Worm (Caenorhabditis elegans) whole organism, mixed stage, embryonic: ENCODE measurements around the gene T05C12.15.

Source experiments
- M03D4.4 ChIP-seq: sonication (generic microtip); optimal IDR thresholded peaks from 2 replicates; lab custom pipeline; 2017; ENCODE audit warnings: mild to moderate bottlenecking, missing genetic modification characterization, missing compliant biosample characterization
- bed-3 ChIP-seq: fragments of 200-800 bp; sonication (Bioruptor generic); optimal IDR thresholded peaks from 3 replicates; lab custom pipeline; 2018; ENCODE audit warnings: mild to moderate bottlenecking, missing genetic modification characterization, moderate library complexity, missing compliant biosample characterization
- blmp-1 ChIP-seq: fragments of 150-350 bp; optimal IDR thresholded peaks from 2 replicates; lab custom pipeline; 2014; ENCODE audit warnings: missing biosample characterization, missing genetic modification characterization
- ceh-39 ChIP-seq: fragments of 150-350 bp; optimal IDR thresholded peaks from 2 replicates; lab custom pipeline; 2014; ENCODE audit warnings: missing biosample characterization, missing genetic modification characterization
- ceh-43 ChIP-seq: fragments of 200-800 bp; sonication (Bioruptor generic); optimal IDR thresholded peaks from 2 replicates; lab custom pipeline; 2018; ENCODE audit warnings: mild to moderate bottlenecking, missing genetic modification characterization, moderate library complexity, missing compliant biosample characterization
- ces-1 ChIP-seq: fragments of 150-350 bp; optimal IDR thresholded peaks from 2 replicates; lab custom pipeline; 2014; ENCODE audit warnings: missing biosample characterization, missing genetic modification reagents, missing genetic modification characterization
- drap-1 ChIP-seq: fragments of 200-800 bp; sonication (Bioruptor generic); optimal IDR thresholded peaks from 3 replicates; lab custom pipeline; 2018; ENCODE audit warnings: mild to moderate bottlenecking, missing genetic modification characterization, missing compliant biosample characterization
- elt-1 ChIP-seq: sonication (generic microtip); optimal IDR thresholded peaks from 2 replicates; lab custom pipeline; 2017; ENCODE audit warnings: missing genetic modification characterization, mild to moderate bottlenecking, missing compliant biosample characterization, antibody characterized with exemption, moderate library complexity, borderline replicate concordance; ENCODE audit not compliant: insufficient read depth
- elt-3 ChIP-seq: fragments of 150-350 bp; optimal IDR thresholded peaks from 2 replicates; lab custom pipeline; 2014; ENCODE audit warnings: missing biosample characterization, missing genetic modification characterization
- flh-1 ChIP-seq: fragments of 200-800 bp; sonication (Bioruptor generic); optimal IDR thresholded peaks from 2 replicates; lab custom pipeline; 2018; ENCODE audit warnings: mild to moderate bottlenecking, missing genetic modification characterization, moderate library complexity, missing compliant biosample characterization
- hlh-1 ChIP-seq: fragments of 150-350 bp; optimal IDR thresholded peaks from 2 replicates; lab custom pipeline; 2014; ENCODE audit warnings: missing biosample characterization, missing genetic modification reagents, missing genetic modification characterization
- lin-13 ChIP-seq: fragments of 150-350 bp; optimal IDR thresholded peaks from 2 replicates; lab custom pipeline; 2014; ENCODE audit warnings: missing biosample characterization, missing genetic modification characterization
- lin-32 ChIP-seq: fragments of 200-800 bp; sonication (Bioruptor generic); optimal IDR thresholded peaks from 2 replicates; lab custom pipeline; 2018; ENCODE audit warnings: mild to moderate bottlenecking, missing genetic modification characterization, missing compliant biosample characterization
- lsy-2 ChIP-seq: fragments of 150-350 bp; optimal IDR thresholded peaks from 2 replicates; lab custom pipeline; 2014; ENCODE audit warnings: missing biosample characterization, missing genetic modification characterization
- mab-5 ChIP-seq: fragments of 150-350 bp; optimal IDR thresholded peaks from 2 replicates; lab custom pipeline; 2014; ENCODE audit warnings: missing biosample characterization, missing genetic modification characterization
- mep-1 ChIP-seq: fragments of 150-350 bp; optimal IDR thresholded peaks from 2 replicates; lab custom pipeline; 2017; ENCODE audit warnings: missing biosample characterization, missing genetic modification reagents, missing genetic modification characterization, inconsistent platforms
- mls-2 ChIP-seq: sonication (generic microtip); optimal IDR thresholded peaks from 2 replicates; lab custom pipeline; 2016; ENCODE audit warnings: mild to moderate bottlenecking, missing genetic modification characterization, moderate library complexity, missing compliant biosample characterization
- nhr-12 ChIP-seq: fragments of 150-350 bp; optimal IDR thresholded peaks from 2 replicates; lab custom pipeline; 2014; ENCODE audit warnings: missing biosample characterization, missing genetic modification characterization
- nhr-2 ChIP-seq: fragments of 150-350 bp; optimal IDR thresholded peaks from 2 replicates; lab custom pipeline; 2014; ENCODE audit warnings: missing biosample characterization, missing genetic modification characterization
- nhr-237 ChIP-seq: fragments of 150-350 bp; optimal IDR thresholded peaks from 2 replicates; lab custom pipeline; 2014; ENCODE audit warnings: missing biosample characterization, missing genetic modification characterization
- nhr-28 ChIP-seq: fragments of 150-350 bp; optimal IDR thresholded peaks from 2 replicates; lab custom pipeline; 2014; ENCODE audit warnings: missing biosample characterization, missing genetic modification characterization
- nhr-76 ChIP-seq: sonication (generic microtip); optimal IDR thresholded peaks from 2 replicates; lab custom pipeline; 2017; ENCODE audit warnings: missing biosample characterization, missing genetic modification characterization
- pha-4 ChIP-seq: fragments of 150-350 bp; optimal IDR thresholded peaks from 2 replicates; lab custom pipeline; 2018; ENCODE audit warnings: missing biosample characterization, missing genetic modification reagents, missing genetic modification characterization
- snpc-4 ChIP-seq: fragments of 150-350 bp; optimal IDR thresholded peaks from 2 replicates; lab custom pipeline; 2014; ENCODE audit warnings: missing biosample characterization, missing genetic modification characterization
- sptf-1 ChIP-seq: sonication (generic microtip); optimal IDR thresholded peaks from 2 replicates; lab custom pipeline; 2017; ENCODE audit warnings: mild to moderate bottlenecking, missing genetic modification characterization, moderate library complexity, missing compliant biosample characterization
- tbx-8 ChIP-seq: fragments of 200-800 bp; sonication (Bioruptor generic); optimal IDR thresholded peaks from 2 replicates; lab custom pipeline; 2018; ENCODE audit warnings: mild to moderate bottlenecking, missing genetic modification characterization, moderate library complexity, missing compliant biosample characterization
- unc-39 ChIP-seq: fragments of 150-350 bp; optimal IDR thresholded peaks from 2 replicates; lab custom pipeline; 2014; ENCODE audit warnings: missing biosample characterization, missing genetic modification characterization
- zip-8 ChIP-seq: fragments of 150-350 bp; optimal IDR thresholded peaks from 2 replicates; lab custom pipeline; 2014; ENCODE audit warnings: missing biosample characterization, missing genetic modification characterization
- ztf-11 ChIP-seq: fragments of 150-350 bp; optimal IDR thresholded peaks from 2 replicates; lab custom pipeline; 2014; ENCODE audit warnings: missing biosample characterization, missing genetic modification characterization

T05C12.15 gene

ce11 chrII:8170374-8170773 lies 991 bp downstream of the T05C12.15 start, which contains the start of gene T05C12.11:
Gene T05C12.11, minus strand, starts transcription at chrII:8170474.
- TF ChIP-seq ceh-43 (no peak), blmp-1 (tag; lab: Kevin White, UChicago) (no peak), lin-32 (GFP tag; lab: Kevin White, UChicago) (no peak), nhr-76 (no peak), ceh-39 (tag; lab: Kevin White, UChicago) (no peak), nhr-12 (no peak), nhr-28 (no peak), ces-1 (GFP tag; lab: Kevin White, UChicago) (no peak), sptf-1 (tag; lab: Kevin White, UChicago) (no peak), pha-4 (tag; lab: Kevin White, UChicago) (no peak), mab-5 (tag; lab: Kevin White, UChicago) (no peak), unc-39 (tag; lab: Kevin White, UChicago) (no peak), elt-1 (tag; lab: Kevin White, UChicago) (no peak), snpc-4 (tag; lab: Kevin White, UChicago) (no peak), lsy-2 (tag; lab: Kevin White, UChicago) (no peak)

ce11 chrII:8173449-8173848 lies 4.1 kb downstream of the T05C12.15 start, which contains the start of the genes decr-1.3 and T05C12.1:
Gene decr-1.3, minus strand, starts transcription at chrII:8173549.
Gene T05C12.1, plus strand, starts transcription at chrII:8173680.
- TF ChIP-seq blmp-1 (tag; lab: Kevin White, UChicago) (no peak), zip-8 (tag; lab: Kevin White, UChicago) (no peak)

ce11 chrII:8174148-8174547 lies 4.8 kb downstream of the T05C12.15 start:
- TF ChIP-seq ztf-11, result no peak
- TF ChIP-seq, all 35 proteins: peak for 0

- TF ChIP-seq lin-13 (no peak), M03D4.4 (tag; lab: Kevin White, UChicago) (no peak), elt-3 (no peak), ztf-11 (no peak), drap-1 (no peak), blmp-1 (tag; lab: Kevin White, UChicago) (no peak), bed-3 (GFP tag; lab: Kevin White, UChicago) (no peak), ceh-39 (tag; lab: Kevin White, UChicago) (no peak), lsy-2 (tag; lab: Kevin White, UChicago) (no peak), zip-8 (tag; lab: Kevin White, UChicago) (no peak), ceh-43 (no peak), flh-1 (GFP tag; lab: Kevin White, UChicago) (no peak), tbx-8 (no peak)
- TF ChIP-seq, all 35 proteins: peak for 0
Measured at ce11 chrII:8177095-8177494, 7.7 kb downstream of the T05C12.15 start, which contains the start of gene acr-14. Gene acr-14, minus strand, starts transcription at chrII:8177195.

ce11 chrII:8178614-8179013 lies 9.2 kb downstream of the T05C12.15 start:
- TF ChIP-seq hlh-1 (tag; lab: Kevin White, UChicago) (no peak), ceh-39 (tag; lab: Kevin White, UChicago) (no peak), zip-8 (tag; lab: Kevin White, UChicago) (no peak), M03D4.4 (tag; lab: Kevin White, UChicago) (no peak), mls-2 (no peak), lin-13 (no peak)

ce11 chrII:8180281-8180680 lies 10.9 kb downstream of the T05C12.15 start, which contains the start of gene T05C12.4:
Gene T05C12.4, minus strand, starts transcription at chrII:8180381.
- no peak for TF ChIP-seq mab-5 (tag; lab: Kevin White, UChicago)
- no peak for TF ChIP-seq lin-13
- TF ChIP-seq nhr-2 (tag; lab: Kevin White, UChicago), result no peak
- no peak for TF ChIP-seq elt-3
- TF ChIP-seq lsy-2 (tag; lab: Kevin White, UChicago), result no peak
- no peak for TF ChIP-seq blmp-1 (tag; lab: Kevin White, UChicago)
- no peak for TF ChIP-seq ceh-39 (tag; lab: Kevin White, UChicago)
- TF ChIP-seq ces-1 (GFP tag; lab: Kevin White, UChicago), result no peak
- no peak for TF ChIP-seq nhr-237 (tag; lab: Kevin White, UChicago)
- TF ChIP-seq mep-1 (tag; lab: Kevin White, UChicago), result no peak
- TF ChIP-seq snpc-4 (tag; lab: Kevin White, UChicago), result no peak
- TF ChIP-seq nhr-28, result no peak
- TF ChIP-seq elt-1 (tag; lab: Kevin White, UChicago), result no peak
- TF ChIP-seq flh-1 (GFP tag; lab: Kevin White, UChicago), result no peak
- no peak for TF ChIP-seq nhr-12
